Worm (Caenorhabditis elegans): ENCODE measurements around the gene srw-15.

- no peak for TF ChIP-seq hmbx-1 (tag; optimal IDR thresholded peaks at IDR 0.05)
- TF ChIP-seq ama-1 (optimal IDR thresholded peaks at IDR 0.05) = no peak
- TF ChIP-seq ceh-13 (GFP tag; optimal IDR thresholded peaks at IDR 0.05) = no peak
- TF ChIP-seq tra-4 (tag; optimal IDR thresholded peaks at IDR 0.05) = no peak
- TF ChIP-seq flt-1 (GFP tag; IDR thresholded peaks at IDR 0.05) = no peak
- TF ChIP-seq B0310.2 (tag; optimal IDR thresholded peaks at IDR 0.05) = no peak
These were observed 33.8 kb downstream of the srw-15 start, which contains the start of gene M01B2.12 for ce11 chrV:15264131-15264530.
